Fruit fly (Drosophila melanogaster): ENCODE measurements around the gene CG17404.

The CG17404 gene

DNA sequence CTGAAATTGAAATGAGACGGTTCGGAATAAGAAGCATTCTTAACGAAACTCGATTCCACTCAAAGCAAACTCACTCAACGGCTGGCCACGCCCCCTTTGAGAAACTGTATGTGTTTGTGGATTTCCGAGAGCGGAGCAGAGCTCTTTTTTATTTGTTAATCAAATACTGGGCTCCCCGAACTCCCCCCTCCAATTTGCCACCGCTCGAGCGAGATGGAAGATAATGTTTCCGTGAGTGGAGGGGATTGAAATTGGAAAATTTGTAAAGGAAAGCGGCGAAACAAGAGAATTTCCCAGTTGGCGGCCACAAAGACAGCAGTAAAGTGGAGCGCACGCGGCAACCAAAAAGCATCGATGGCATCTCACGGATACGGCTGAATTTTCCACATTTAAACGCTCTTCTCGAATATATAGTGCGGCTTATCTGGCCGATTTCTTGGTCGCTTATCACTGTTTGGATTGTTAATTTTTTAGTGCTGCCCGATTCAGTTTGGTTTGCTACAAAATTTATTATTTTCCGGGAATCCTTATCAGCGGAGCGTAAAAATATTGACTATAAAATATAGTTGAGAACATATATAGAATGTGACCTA is 19.7 kb upstream of the CG17404 start (continued):
- no peak for TF ChIP-seq cad (GFP tag; optimal IDR thresholded peaks at IDR 0.05)
- TF ChIP-seq cg (GFP tag; optimal IDR thresholded peaks at IDR 0.05), result peak; percentile 65
- peak; percentile 87; the same call in 2 of the 3 replicates for TF ChIP-seq CG2199 (GFP tag; IDR thresholded peaks at IDR 0.05)

DNA sequence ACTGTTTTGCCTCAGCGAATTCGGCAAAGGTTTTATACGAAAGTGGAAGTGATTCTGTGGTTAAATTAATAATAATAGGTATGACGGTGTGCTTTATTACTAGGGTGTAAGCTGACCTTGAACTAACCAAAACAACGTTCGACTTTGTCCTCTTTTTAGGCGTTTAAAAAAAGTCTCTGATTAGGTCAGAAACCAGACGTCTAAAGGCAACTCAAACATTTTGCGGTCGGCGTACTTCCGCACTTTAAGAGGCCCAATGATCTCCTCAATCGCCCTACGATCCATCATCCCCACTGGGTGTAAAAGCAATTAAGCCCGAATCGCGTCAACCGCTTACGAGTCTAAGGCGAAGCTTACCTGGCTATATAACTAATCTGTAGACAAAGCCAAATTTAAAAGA is 14.3 kb upstream of the CG17404 start, which contains the start of gene Cyp313a3:
Gene Cyp313a3, minus strand, starts transcription at position 101 of the 400 bp plus-strand sequence.
- TF ChIP-seq CG6689 (GFP tag; IDR thresholded peaks at IDR 0.05) (no peak), CG9797 (GFP tag; optimal IDR thresholded peaks at IDR 0.05) (no peak), oc (tag; optimal IDR thresholded peaks at IDR 0.05) (peak; percentile 1), knrl (GFP tag; IDR thresholded peaks at IDR 0.05; ENCODE audit: partially characterized antibody) (0 out of 3 replicates have a peak, but pooled peaks have one; percentile 6), insv (GFP tag; optimal IDR thresholded peaks at IDR 0.05) (no peak)

DNA sequence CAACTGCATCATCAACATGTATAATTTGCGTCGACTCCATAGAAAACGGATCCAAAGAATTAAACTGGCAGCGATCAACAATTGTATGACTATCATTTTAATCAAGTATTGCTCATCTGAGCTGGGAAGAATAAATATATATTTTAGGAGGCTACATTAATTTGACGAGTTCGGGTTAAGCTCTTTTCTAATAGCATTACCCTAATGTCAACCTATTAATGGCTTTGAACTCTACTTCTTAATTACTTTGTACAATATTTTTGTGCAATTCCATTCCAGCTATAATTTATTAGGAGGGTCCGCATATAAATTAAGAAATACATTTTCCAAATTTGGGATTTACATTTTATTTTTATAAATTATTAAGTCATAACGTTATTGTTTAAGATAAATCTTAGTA is 12.0 kb upstream of the CG17404 start, which contains the start of gene Cyp313a2:
Gene Cyp313a2, minus strand, starts transcription at position 101 of the 400 bp plus-strand sequence.
- no peak for TF ChIP-seq zen2 (GFP tag; IDR thresholded peaks at IDR 0.05; ENCODE audit: partially characterized antibody)
- TF ChIP-seq CG31224 (GFP tag; IDR thresholded peaks at IDR 0.05), result no peak
- no peak for TF ChIP-seq CG11398 (GFP tag; optimal IDR thresholded peaks at IDR 0.05)
- TF ChIP-seq CG7556 (GFP tag; optimal IDR thresholded peaks at IDR 0.05), result no peak

DNA sequence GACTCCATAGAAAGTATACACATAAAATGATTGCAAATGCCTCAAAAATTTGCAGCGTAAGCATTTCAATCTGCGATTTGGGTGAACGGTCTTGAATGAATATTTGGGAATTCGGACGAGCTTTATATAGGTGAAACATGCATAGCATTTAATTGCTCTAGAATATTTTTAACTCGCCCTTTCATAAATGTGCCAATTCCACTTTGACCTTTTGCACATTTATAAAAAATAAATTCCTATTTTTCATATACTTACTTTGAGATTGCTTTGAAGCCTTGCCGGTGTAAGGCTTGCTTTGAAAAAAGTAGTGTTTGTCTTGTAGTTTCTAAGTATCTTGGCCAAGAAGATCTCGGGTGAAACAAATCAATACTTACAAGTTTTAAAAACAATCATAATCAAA is 9.8 kb upstream of the CG17404 start, which contains the start of gene Cyp313a5:
Gene Cyp313a5, minus strand, starts transcription at position 101 of the 400 bp plus-strand sequence.
- TF ChIP-seq NC2α (GFP tag; optimal IDR thresholded peaks at IDR 0.05) (no peak), twi (tag; optimal IDR thresholded peaks at IDR 0.05) (no peak)

DNA sequence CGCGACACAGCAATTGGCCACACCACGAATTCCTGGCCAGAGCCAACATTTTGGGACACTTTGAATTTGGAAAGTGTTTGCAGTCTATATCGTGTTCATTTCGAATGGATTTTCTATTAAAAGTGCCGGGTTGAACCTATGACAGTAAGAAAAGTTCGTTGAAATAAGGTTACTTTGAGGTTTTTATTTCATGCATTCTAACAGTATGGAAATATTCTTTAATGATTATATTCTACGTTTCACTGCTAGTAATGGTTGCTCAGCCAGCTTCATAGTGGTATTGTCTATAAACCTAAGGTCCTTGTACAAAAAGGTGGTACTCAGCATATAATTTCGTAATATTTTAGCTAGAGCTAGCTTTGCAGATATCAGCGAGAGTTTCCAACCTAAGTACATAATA is 7.8 kb upstream of the CG17404 start, which contains the start of gene Pglym87:
Gene Pglym87, minus strand, starts transcription at position 101 of the 400 bp plus-strand sequence.
- TF ChIP-seq sob (GFP tag; IDR thresholded peaks at IDR 0.05), result no peak
- TF ChIP-seq scrt (GFP tag; optimal IDR thresholded peaks at IDR 0.05), result no peak
- no peak for TF ChIP-seq CG16815 (GFP tag; optimal IDR thresholded peaks at IDR 0.05)
- no peak for TF ChIP-seq D19A (tag; optimal IDR thresholded peaks at IDR 0.05)
- TF ChIP-seq CG13287 (GFP tag; IDR thresholded peaks at IDR 0.05; ENCODE audit: partially characterized antibody), result no peak
- TF ChIP-seq chif (GFP tag; optimal IDR thresholded peaks at IDR 0.05), result no peak
- no peak for TF ChIP-seq toy (GFP tag; IDR thresholded peaks at IDR 0.05)
- TF ChIP-seq ERR (GFP tag; optimal IDR thresholded peaks at IDR 0.05), result no peak
- no peak for TF ChIP-seq da (GFP tag; optimal IDR thresholded peaks at IDR 0.05)

DNA sequence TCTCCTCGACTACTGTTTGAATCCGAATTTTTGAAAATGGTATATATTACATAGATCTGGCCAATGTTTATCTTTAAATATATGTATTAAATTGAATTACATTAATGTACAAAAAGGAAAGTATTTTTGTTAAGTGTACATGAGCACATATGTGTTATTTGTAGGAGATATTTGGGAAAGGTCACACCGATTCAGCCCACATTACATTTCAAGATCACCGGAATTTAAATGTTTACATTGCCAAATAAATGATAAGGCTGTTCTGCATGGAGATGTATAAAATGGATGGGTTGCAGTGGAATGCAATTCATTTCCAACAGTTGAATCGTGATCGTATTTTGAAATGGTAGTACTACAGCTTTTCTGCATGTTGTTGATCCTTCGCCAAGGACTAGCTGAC is 4.3 kb upstream of the CG17404 start, which contains the start of gene CG3916:
Gene CG3916, plus strand, starts transcription at position 301 of the 400 bp plus-strand sequence.
- TF ChIP-seq Dp (GFP tag; optimal IDR thresholded peaks at IDR 0.05) (no peak), tll (GFP tag; optimal IDR thresholded peaks at IDR 0.05) (no peak), CG17802 (tag; optimal IDR thresholded peaks at IDR 0.05) (no peak)

DNA sequence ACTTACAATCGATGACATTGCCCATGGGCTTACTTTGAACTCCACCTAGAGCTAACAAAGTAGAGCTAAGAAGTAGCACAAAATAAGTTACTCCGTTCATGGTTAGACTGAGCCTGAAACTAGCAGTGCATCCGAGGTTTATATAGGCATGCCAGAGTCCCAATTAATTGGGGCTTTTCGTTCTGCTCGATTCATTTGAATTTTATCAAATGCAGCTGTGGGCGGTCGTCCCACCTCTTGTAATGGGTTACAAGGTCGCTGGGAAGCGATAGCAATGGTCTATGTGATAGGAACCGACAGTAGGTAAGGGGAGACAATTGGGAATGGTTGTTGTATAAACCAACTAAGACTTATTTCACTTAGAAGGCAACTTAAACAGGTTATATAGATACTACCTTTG is 1.4 kb upstream of the CG17404 start, which contains the start of gene CG12256:
Gene CG12256, minus strand, starts transcription at position 101 of the 400 bp plus-strand sequence.
- no peak for TF ChIP-seq Dbx (GFP tag; IDR thresholded peaks at IDR 0.05)
- TF ChIP-seq pros (GFP tag; optimal IDR thresholded peaks at IDR 0.05), result no peak
- no peak for TF ChIP-seq Ets65A (GFP tag)
- TF ChIP-seq HmgZ (tag; optimal IDR thresholded peaks at IDR 0.05), result no peak
- no peak for TF ChIP-seq Antp (GFP tag; optimal IDR thresholded peaks at IDR 0.05)
- no peak for TF ChIP-seq Ptx1 (GFP tag; IDR thresholded peaks at IDR 0.05)
- TF ChIP-seq CG4328 (GFP tag; optimal IDR thresholded peaks at IDR 0.05), result no peak
- no peak for TF ChIP-seq CHES-1-like (GFP tag; optimal IDR thresholded peaks at IDR 0.05)
- TF ChIP-seq Sry-δ (GFP tag; optimal IDR thresholded peaks at IDR 0.05), result no peak
- TF ChIP-seq crol (GFP tag; IDR thresholded peaks at IDR 0.05), result no peak
